Fruit fly (Drosophila melanogaster) S2 (cell line): Measurements from ENCODE around the gene CG13912.

Experiments
- CG8478 ChIP-seq: fragments of >200 bp; optimal IDR thresholded peaks from 2 replicates; lab custom pipeline; 2018
- CTCF ChIP-seq, 2 experiments: fragments of >200 bp; optimal IDR thresholded peaks; 2 replicates each; lab custom pipeline; 2018

CG13912 gene

dm6 chr3L:1212571-1212970, 23.2 kb downstream of the CG13912 start, which contains the start of gene LysE:
LysE (plus strand) TSS chr3L:1212827.
- TF ChIP-seq CTCF (optimal IDR thresholded peaks at IDR 0.05; lab: Kevin White, UChicago) (no peak), CG8478 (lab: Kevin White, UChicago) (no peak)

- TF ChIP-seq CTCF (optimal IDR thresholded peaks at IDR 0.05; lab: Kevin White, UChicago) (no peak), CG8478 (lab: Kevin White, UChicago) (no peak)
Observed at dm6 chr3L:1216460-1216859, 27.1 kb downstream of the CG13912 start.

dm6 chr3L:1218596-1218995, 29.2 kb downstream of the CG13912 start, which contains the start of gene LysP:
LysP (minus strand) TSS chr3L:1218696.
- TF ChIP-seq CTCF (optimal IDR thresholded peaks at IDR 0.05; lab: Kevin White, UChicago) (no peak), CG8478 (lab: Kevin White, UChicago) (no peak)

DNA sequence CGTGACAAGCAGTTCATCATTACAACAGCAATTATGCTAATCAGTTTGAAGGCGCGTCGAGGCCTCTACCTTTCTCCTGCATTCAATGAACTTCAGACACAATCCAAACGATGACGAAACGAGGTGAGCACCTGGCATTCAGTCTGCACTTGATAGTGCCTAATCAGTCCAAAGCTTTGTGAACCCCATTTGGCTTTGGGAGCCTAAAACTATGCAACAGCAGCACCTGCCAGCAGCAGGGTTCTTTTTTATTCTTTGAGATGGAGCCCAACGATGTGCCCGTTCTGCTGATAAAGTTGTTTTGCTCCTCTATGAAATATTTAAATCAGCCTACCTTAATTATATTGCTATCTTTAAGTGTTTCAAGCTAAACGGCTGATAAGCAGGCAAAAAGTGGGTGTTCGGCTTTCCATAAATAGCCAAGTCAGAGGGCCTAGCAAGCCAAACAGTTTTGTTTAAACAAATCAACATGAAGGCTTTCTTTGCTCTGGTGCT, 38.0 kb downstream of the CG13912 start, which contains the start of gene LysS:
LysS (plus strand) TSS at position 445 of the 495 bp plus-strand sequence.
- TF ChIP-seq CG8478 (lab: Kevin White, UChicago) (no peak), CTCF (optimal IDR thresholded peaks at IDR 0.05; lab: Kevin White, UChicago) (no peak)

DNA sequence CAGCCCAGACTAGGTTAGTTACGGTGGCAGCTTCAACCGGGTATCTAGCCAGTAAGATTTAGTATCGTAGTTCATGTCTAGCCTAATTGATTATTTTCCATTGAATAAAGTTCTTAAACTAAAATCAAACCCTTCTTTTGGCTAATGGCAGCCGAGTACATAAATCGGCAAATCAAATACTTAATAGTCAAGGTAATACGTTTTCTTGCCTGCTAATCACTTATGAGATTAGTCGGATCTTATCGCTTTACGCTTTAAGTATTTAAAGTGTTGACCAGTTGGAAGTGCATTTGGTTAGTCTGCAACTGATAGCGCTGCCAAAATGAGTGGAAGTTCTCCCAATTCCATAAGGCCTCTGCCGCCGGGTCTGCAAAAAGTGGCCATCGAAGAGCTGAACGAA, 43.2 kb downstream of the CG13912 start, which contains the start of gene CG33965:
CG33965 (plus strand) TSS at position 301 of the 400 bp plus-strand sequence.
- TF ChIP-seq CG8478 (lab: Kevin White, UChicago) (no peak), CTCF (optimal IDR thresholded peaks at IDR 0.05; lab: Kevin White, UChicago) (no peak)

- no peak for TF ChIP-seq CTCF (optimal IDR thresholded peaks at IDR 0.05; lab: Kevin White, UChicago)
- TF ChIP-seq CG8478 (lab: Kevin White, UChicago): no peak
Observed at dm6 chr3L:1233830-1234229, 44.4 kb downstream of the CG13912 start, which contains the start of gene CG33966. CG33966 (plus strand) TSS chr3L:1234130.

DNA sequence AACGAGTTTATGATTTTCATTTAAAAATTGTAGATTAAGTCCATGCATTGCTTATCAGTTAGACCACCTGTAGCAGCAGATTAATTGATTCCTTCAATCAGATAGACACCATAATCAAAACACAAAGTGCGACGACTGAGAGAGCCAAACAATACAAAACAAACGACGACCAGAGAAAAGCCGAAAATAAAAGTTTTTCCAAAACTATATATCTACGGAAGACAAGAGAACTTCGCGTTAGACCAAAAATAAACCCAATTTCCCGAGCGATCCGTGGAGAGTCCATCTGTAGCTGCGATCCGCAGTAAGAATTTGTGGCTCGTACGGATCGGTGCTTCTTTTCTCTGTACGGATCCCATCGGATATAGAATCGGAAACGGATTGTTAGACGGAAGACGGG, 46.0 kb downstream of the CG13912 start, which contains the start of gene galene:
galene (plus strand) TSS at position 301 of the 400 bp plus-strand sequence.
- no peak for TF ChIP-seq CG8478 (lab: Kevin White, UChicago)
- no peak for TF ChIP-seq CTCF (optimal IDR thresholded peaks at IDR 0.05; lab: Kevin White, UChicago)

DNA sequence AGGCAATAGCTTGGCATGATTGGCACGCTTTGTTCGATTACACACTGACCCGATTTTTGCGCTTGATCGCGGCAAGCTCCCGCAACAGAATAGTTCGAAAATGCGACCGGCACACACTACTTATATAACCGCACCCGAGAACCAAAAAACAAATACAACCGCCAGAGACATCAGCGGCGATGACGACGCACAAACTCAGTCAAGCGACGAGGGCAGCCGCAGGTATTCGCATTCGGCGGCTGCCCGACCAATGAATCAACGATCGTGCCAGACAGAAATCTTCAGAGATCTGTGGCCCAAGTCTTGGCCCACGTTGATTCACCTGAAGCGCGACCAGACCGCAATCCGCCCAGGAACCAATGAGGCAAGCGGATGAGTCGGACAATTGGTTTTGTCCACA, 48.8 kb downstream of the CG13912 start, which contains the start of gene CG9192:
CG9192 (minus strand) TSS at position 101 of the 400 bp plus-strand sequence.
- TF ChIP-seq CTCF (optimal IDR thresholded peaks at IDR 0.05; lab: Kevin White, UChicago) (no peak), CG8478 (lab: Kevin White, UChicago) (no peak)
